Fruit fly (Drosophila melanogaster): ENCODE measurements around the gene ds.

ds gene

DNA sequence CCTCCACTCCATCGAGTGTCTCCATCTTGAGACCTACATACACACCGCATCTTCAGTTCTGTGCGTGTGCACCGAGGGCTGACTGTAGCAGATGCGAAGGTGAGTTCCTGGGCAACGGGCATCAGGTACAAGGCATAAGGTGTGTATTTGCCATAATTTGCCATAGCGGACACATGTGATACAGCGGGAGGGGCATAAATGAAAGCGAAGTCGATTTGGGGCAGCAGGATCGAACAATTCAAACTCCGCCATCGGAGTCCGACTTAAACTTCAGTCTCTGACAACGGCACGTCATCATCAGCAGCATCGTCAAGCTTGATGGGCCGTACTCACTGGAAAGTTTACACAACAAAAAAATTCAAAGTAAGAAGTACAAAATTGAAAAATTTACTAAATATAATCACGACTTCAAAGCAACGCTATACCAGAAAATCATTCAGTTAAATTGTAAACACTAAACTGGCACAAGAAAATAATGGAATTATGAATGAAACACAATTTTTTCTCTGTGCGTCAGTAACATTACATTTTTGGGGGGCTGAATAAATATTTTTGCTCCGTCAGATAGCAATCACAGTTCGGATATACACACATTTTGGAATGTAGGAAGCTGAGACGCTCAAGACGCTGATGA, 45.7 kb downstream of the ds start (continued):
- TF ChIP-seq Ets96B (tag; optimal IDR thresholded peaks at IDR 0.05) (peak; percentile 78), fd85E (GFP tag; optimal IDR thresholded peaks at IDR 0.05) (peak; percentile 49), CG15336 (GFP tag; IDR thresholded peaks at IDR 0.05) (peak; percentile 27; the same call in 1 of the 2 replicates), CG10631 (GFP tag; optimal IDR thresholded peaks at IDR 0.05) (peak; percentile 74), salr (GFP tag; optimal IDR thresholded peaks at IDR 0.05) (peak in 1 of 2 experiments; percentile 40), svp (GFP tag) (peak; percentile 94), Blimp-1 (GFP tag; optimal IDR thresholded peaks at IDR 0.05) (peak; percentile 92), Gug (GFP tag; IDR thresholded peaks at IDR 0.05) (no peak), CG16779 (tag; optimal IDR thresholded peaks at IDR 0.05) (no peak), Hr4 (GFP tag; optimal IDR thresholded peaks at IDR 0.05) (peak; percentile 46), fkh (GFP tag; optimal IDR thresholded peaks at IDR 0.05) (no peak), eg (GFP tag; IDR thresholded peaks at IDR 0.05) (no peak), CG6854 (GFP tag; optimal IDR thresholded peaks at IDR 0.05) (peak; percentile 62), fd59A (GFP tag; optimal IDR thresholded peaks at IDR 0.05) (peak; percentile 75), Eip78C (GFP tag) (peak; percentile 98), CG1621 (tag; optimal IDR thresholded peaks at IDR 0.05) (peak; percentile 71), CG11762 (GFP tag; optimal IDR thresholded peaks at IDR 0.05; ENCODE audit: insufficient read depth) (peak; percentile 65), CG11294 (GFP tag; IDR thresholded peaks at IDR 0.05) (no peak), cyc (GFP tag; optimal IDR thresholded peaks at IDR 0.05) (peak; percentile 89), Smox (GFP tag; optimal IDR thresholded peaks at IDR 0.05) (peak; percentile 88), CG8119 (GFP tag; IDR thresholded peaks at IDR 0.05) (peak; percentile 36; the same call in 1 of the 3 replicates)

DNA sequence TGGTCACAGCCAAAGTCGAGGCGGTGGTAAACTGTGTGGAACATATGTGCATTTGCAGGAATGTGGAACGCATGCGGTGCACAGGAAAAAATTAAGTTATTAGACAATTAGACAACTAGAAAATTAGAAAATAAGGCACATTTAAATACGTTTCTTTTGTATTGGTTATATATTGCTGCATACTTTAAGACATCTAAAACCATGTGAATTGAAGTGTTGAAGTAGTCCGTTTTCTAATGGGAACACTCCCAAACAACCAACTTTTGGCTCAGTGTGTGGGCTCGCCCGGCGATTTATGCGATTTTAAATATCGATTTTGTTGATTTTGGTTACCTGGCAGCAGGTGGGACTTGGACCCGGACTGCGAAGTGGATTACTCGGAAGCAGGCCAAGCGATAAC, 50.5 kb downstream of the ds start:
- TF ChIP-seq CG16779 (tag; optimal IDR thresholded peaks at IDR 0.05) (no peak), fkh (GFP tag; optimal IDR thresholded peaks at IDR 0.05) (no peak), acj6 (GFP tag; optimal IDR thresholded peaks at IDR 0.05) (peak; percentile 9), esn (GFP tag; optimal IDR thresholded peaks at IDR 0.05) (peak; percentile 57), CG15336 (GFP tag; IDR thresholded peaks at IDR 0.05) (peak; percentile 84), Eip75B (GFP tag; optimal IDR thresholded peaks at IDR 0.05) (no peak), CG10631 (GFP tag; optimal IDR thresholded peaks at IDR 0.05) (no peak), Hr4 (GFP tag; optimal IDR thresholded peaks at IDR 0.05) (peak; percentile 86), topi (GFP tag; optimal IDR thresholded peaks at IDR 0.05) (peak; percentile 34), Ets21C (GFP tag; optimal IDR thresholded peaks at IDR 0.05) (no peak), CG6792 (GFP tag; optimal IDR thresholded peaks at IDR 0.05) (no peak), Ets96B (tag; optimal IDR thresholded peaks at IDR 0.05) (no peak), Eip78C (GFP tag) (peak; percentile 62), CG9139 (GFP tag; optimal IDR thresholded peaks at IDR 0.05) (no peak), lz (GFP tag; optimal IDR thresholded peaks at IDR 0.05) (peak; percentile 53), CG11902 (GFP tag; optimal IDR thresholded peaks at IDR 0.05) (no peak), CG3032 (tag; optimal IDR thresholded peaks at IDR 0.05) (no peak), Hr39 (GFP tag; optimal IDR thresholded peaks at IDR 0.05) (peak; percentile 49), CG3919 (GFP tag; optimal IDR thresholded peaks at IDR 0.05) (no peak), ss (GFP tag; optimal IDR thresholded peaks at IDR 0.05) (no peak), fd85E (GFP tag; optimal IDR thresholded peaks at IDR 0.05) (no peak), CG8119 (GFP tag; IDR thresholded peaks at IDR 0.05) (peak; percentile 88), salr (GFP tag; optimal IDR thresholded peaks at IDR 0.05) (peak in 1 of 2 experiments; percentile 17), spab (GFP tag; optimal IDR thresholded peaks at IDR 0.05) (no peak), CG6854 (GFP tag; optimal IDR thresholded peaks at IDR 0.05) (no peak), achi (GFP tag; optimal IDR thresholded peaks at IDR 0.05) (peak; percentile 18), Sox102F (GFP tag; optimal IDR thresholded peaks at IDR 0.05) (peak; percentile 17), dac (GFP tag; optimal IDR thresholded peaks at IDR 0.05) (peak; percentile 46), cyc (GFP tag; optimal IDR thresholded peaks at IDR 0.05) (peak; percentile 30), CG8319 (GFP tag; optimal IDR thresholded peaks at IDR 0.05) (no peak), OdsH (GFP tag; optimal IDR thresholded peaks at IDR 0.05) (peak; percentile 55), CG8632 (GFP tag; optimal IDR thresholded peaks at IDR 0.05) (no peak), CG4318 (GFP tag; optimal IDR thresholded peaks at IDR 0.05) (peak; percentile 63), CG6808 (GFP tag; optimal IDR thresholded peaks at IDR 0.05) (no peak), Eip93F (GFP tag; optimal IDR thresholded peaks at IDR 0.05) (no peak), Met (GFP tag; optimal IDR thresholded peaks at IDR 0.05) (peak; percentile 45), pdm3 (GFP tag; optimal IDR thresholded peaks at IDR 0.05) (peak; percentile 56), Lpt (GFP tag; optimal IDR thresholded peaks at IDR 0.05) (peak; percentile 68), fd59A (GFP tag; optimal IDR thresholded peaks at IDR 0.05) (no peak), Sox14 (GFP tag; optimal IDR thresholded peaks at IDR 0.05) (no peak)
